Fruit fly (Drosophila melanogaster): ENCODE measurements around the gene Cdk8.

Gene Cdk8

DNA sequence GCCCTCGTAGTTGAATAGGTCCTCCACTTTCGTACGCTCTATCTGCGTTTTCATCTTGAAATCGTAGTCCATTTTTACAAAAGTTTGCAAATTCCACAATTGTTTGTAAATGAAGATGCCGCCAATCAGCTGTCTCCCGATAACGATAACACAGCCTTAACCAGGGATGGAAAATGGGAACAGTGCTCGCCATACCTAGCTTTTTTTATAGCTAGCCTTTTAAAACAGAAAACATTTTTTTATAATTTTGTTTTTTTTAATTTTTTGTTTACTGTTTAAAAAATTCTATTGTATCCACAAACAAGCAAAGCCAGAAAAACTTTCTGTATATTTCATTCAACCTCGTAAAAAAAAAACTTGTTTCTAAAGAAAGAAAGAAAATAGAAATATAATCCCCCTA is at the start of gene Cdk8:
TSS of gene Cdk8 (minus strand) at position 137 of the 400 bp plus-strand sequence.
- TF ChIP-seq danr (GFP tag; IDR thresholded peaks at IDR 0.05) (no peak), CG30020 (tag; optimal IDR thresholded peaks at IDR 0.05) (peak; percentile 42), caup (GFP tag; optimal IDR thresholded peaks at IDR 0.05; ENCODE audit: severe bottlenecking) (no peak), CG4424 (GFP tag; optimal IDR thresholded peaks at IDR 0.05) (peak; percentile 33), Sox100B (GFP tag; optimal IDR thresholded peaks at IDR 0.05) (no peak), CG33213 (GFP tag; optimal IDR thresholded peaks at IDR 0.05) (no peak), Lim3 (GFP tag; IDR thresholded peaks at IDR 0.05) (no peak), pita (GFP tag; optimal IDR thresholded peaks at IDR 0.05) (no peak), Sry-β (GFP tag; optimal IDR thresholded peaks at IDR 0.05) (peak; percentile 92), NK7.1 (GFP tag; optimal IDR thresholded peaks at IDR 0.05) (no peak), CG11560 (tag; IDR thresholded peaks at IDR 0.05) (no peak), CG12391 (tag; optimal IDR thresholded peaks at IDR 0.05) (peak; percentile 66), CG10321 (GFP tag; IDR thresholded peaks at IDR 0.05) (no peak), Myb (GFP tag; optimal IDR thresholded peaks at IDR 0.05) (no peak), ci (GFP tag; IDR thresholded peaks at IDR 0.05) (no peak; the same call in 2 of the 3 replicates), CG7928 (GFP tag; optimal IDR thresholded peaks at IDR 0.05) (peak; percentile 92), CG4404 (GFP tag; IDR thresholded peaks at IDR 0.05) (no peak), sna (GFP tag; IDR thresholded peaks at IDR 0.05; ENCODE audit: partially characterized antibody) (no peak), jumu (GFP tag; optimal IDR thresholded peaks at IDR 0.05) (no peak), Lhr (GFP tag; optimal IDR thresholded peaks at IDR 0.05) (no peak), Jarid2 (GFP tag; optimal IDR thresholded peaks at IDR 0.05) (no peak), bcd (GFP tag; optimal IDR thresholded peaks at IDR 0.05) (no peak), CG1792 (GFP tag; optimal IDR thresholded peaks at IDR 0.05) (no peak), CG2199 (GFP tag; IDR thresholded peaks at IDR 0.05) (no peak), CG2116 (GFP tag; optimal IDR thresholded peaks at IDR 0.05) (peak; percentile 8), ken (GFP tag; IDR thresholded peaks at IDR 0.05) (no peak), Rx (GFP tag; IDR thresholded peaks at IDR 0.05) (no peak), fd64A (GFP tag; optimal IDR thresholded peaks at IDR 0.05) (no peak), CG18476 (GFP tag; optimal IDR thresholded peaks at IDR 0.05) (no peak), CG9817 (tag; optimal IDR thresholded peaks at IDR 0.05) (peak; percentile 34), CG16813 (GFP tag; IDR thresholded peaks at IDR 0.05; ENCODE audit: partially characterized antibody) (no peak), lmd (GFP tag; IDR thresholded peaks at IDR 0.05) (no peak; the same call in 1 of the 2 replicates), CG7963 (GFP tag; IDR thresholded peaks at IDR 0.05; ENCODE audit: partially characterized antibody) (no peak), gem (tag; optimal IDR thresholded peaks at IDR 0.05) (no peak), p53 (GFP tag; optimal IDR thresholded peaks at IDR 0.05) (no peak), CG1647 (GFP tag; optimal IDR thresholded peaks at IDR 0.05) (no peak), CG3838 (GFP tag; optimal IDR thresholded peaks at IDR 0.05) (no peak), dysf (GFP tag; IDR thresholded peaks at IDR 0.05) (no peak), ERR (GFP tag; optimal IDR thresholded peaks at IDR 0.05) (no peak), CG15601 (tag; optimal IDR thresholded peaks at IDR 0.05) (peak; percentile 17), her (GFP tag; optimal IDR thresholded peaks at IDR 0.05) (no peak), Pdp1 (GFP tag; optimal IDR thresholded peaks at IDR 0.05) (peak; percentile 1 to 23), sim (GFP tag; IDR thresholded peaks at IDR 0.05) (no peak), PHDP (tag; optimal IDR thresholded peaks at IDR 0.05) (peak; percentile 31), CG10147 (GFP tag; optimal IDR thresholded peaks at IDR 0.05) (peak; percentile 52), rib (GFP tag; IDR thresholded peaks at IDR 0.05) (0 out of 2 replicates have a peak, but pooled peaks have one; percentile 27), CG7745 (tag; optimal IDR thresholded peaks at IDR 0.05) (no peak), CG2889 (GFP tag; IDR thresholded peaks at IDR 0.05) (no peak), tin (GFP tag; optimal IDR thresholded peaks at IDR 0.05) (peak; percentile 21), corto (GFP tag; optimal IDR thresholded peaks at IDR 0.05) (no peak), gt (GFP tag; IDR thresholded peaks at IDR 0.05) (no peak), Dfd (GFP tag; optimal IDR thresholded peaks at IDR 0.05) (no peak)

All from whole organism, embryonic.